Fruit fly (Drosophila melanogaster): ENCODE measurements around the gene Ubi-p5E.

Ubi-p5E gene

DNA sequence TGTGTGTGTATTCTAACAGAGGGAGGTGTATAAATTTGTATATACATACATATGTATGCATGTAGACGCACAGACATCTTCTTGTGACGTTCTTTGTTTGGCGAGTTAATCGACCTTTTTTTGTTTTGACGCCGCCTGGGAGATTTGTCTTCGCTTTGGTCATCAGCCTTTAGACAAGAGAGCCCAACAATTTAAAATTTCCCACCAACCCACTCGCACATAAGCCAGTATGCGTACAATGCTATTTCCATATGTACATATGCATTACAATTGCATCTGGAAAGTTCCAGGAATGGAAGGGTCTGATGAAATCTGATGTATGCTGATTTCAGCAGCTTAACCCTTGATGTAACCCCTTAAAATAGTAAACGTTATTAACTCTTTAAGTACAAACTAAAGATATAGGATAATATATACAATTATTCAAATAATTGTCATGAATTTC, at the start of gene Ubi-p5E:
Gene Ubi-p5E, minus strand, starts transcription at position 19 of the 445 bp plus-strand sequence.
- TF ChIP-seq CTCF (optimal IDR thresholded peaks at IDR 0.05) (no peak), CG8478 (optimal IDR thresholded peaks at IDR 0.05) (no peak)

DNA sequence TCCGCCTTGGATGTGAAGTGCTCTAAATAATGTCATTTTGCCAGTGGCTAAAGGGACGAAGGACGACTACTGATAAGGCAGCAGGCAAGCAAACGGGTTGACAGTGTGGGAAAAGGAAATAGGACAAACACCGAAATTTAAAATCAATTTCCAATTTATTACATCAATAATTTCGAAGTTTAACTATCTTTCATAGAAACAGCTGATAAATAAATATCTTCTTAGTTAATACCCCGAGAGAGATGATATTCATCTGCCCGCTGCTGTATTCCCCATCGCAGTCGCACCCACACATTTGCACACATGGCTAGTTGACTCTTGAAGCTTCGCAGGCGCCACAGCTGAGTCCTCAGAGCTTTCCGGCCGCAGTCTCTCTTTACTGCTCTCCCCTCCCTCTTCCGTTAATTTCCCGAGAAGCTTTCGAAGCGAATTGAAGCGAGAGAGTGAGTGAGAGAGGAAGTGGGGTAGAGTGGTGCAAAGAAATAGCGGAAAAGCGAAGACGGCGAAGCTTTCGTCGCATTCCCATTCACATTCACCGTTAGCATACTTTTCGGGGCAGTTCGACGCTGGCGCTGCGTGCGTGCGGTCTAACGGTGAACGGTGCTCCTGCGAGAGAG, 37.5 kb upstream of the Ubi-p5E start:
- TF ChIP-seq CTCF (optimal IDR thresholded peaks at IDR 0.05) (no peak), CG8478 (optimal IDR thresholded peaks at IDR 0.05) (no peak)

DNA sequence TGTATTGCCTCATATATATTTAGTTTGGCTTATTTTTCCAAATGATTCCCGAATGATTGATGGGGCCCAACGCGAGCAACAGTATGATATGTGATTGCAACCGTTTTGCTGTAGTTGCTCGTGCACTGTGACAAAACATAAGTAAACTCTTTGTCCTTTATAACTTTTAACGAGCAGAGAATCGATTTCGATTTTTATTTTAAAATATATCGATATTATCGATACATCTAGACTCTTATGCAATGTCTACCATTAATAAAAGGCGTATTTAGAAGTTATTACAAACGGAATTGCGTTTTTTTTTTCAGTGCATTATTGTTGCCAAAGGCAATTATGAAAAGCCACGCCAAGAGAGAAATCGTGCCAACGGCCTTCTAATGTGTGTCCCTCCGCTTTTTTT, 36.1 kb upstream of the Ubi-p5E start:
- no peak for TF ChIP-seq CTCF (optimal IDR thresholded peaks at IDR 0.05)
- no peak for TF ChIP-seq CG8478 (optimal IDR thresholded peaks at IDR 0.05)

DNA sequence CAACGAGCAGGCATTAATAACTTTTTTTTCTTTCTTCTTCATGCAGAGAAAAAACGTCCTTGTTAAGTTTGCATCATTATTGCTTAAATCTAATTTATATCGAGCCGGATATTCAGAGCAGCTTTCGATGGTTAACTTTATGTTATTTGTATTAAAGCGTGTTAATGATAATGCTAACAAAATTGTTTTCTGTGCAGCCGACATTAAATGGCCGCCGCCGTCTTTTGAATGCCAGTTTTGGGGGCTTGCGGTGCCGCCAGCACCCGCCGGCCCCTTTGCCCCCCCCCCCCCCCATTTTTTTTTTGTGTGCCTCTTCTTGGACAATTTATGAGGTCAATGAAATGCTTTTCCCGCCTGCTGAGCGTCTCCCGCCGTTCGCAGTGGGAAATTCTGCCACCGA, 32.1 kb upstream of the Ubi-p5E start:
- TF ChIP-seq CTCF (optimal IDR thresholded peaks at IDR 0.05), result no peak

DNA sequence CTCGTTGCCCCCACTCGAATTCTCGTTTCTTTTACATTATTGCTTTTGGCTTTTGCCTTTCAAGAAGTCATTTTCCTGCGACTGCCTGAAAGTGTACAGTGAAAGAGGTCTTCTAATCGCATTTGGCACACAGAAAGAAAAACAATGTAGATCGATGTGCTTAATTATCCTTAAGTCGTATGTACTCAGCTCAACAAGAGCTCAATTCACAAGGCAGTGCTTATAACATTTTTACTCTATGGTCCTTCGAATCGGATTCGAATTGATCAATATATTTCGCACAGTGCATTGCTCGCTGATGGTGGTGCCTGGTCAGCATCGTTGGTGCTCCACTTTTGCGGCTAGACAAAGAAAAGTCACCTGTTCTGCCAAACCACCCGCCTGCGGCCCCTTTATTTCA, 31.0 kb upstream of the Ubi-p5E start:
- TF ChIP-seq CTCF (optimal IDR thresholded peaks at IDR 0.05), result no peak
- TF ChIP-seq CG8478 (optimal IDR thresholded peaks at IDR 0.05), result no peak

DNA sequence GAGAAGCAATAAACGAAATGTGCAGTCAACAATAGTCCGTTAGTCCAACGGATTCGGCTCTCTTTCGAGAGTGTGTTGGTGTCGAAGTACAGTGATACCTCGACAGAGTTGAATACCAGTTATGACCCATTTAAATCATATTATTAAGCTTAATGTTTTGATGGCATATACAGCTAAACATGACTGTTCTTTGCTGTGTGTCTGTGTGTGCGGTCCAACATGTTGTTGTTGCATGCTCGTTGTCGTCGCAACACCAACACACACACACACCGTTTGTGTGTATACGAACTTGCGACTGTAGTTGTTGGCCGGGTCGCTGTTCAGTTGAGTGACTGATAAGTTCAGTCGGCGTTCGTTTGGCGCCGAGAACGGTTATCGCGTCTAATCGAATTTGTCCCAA, 29.4 kb upstream of the Ubi-p5E start, which contains the start of gene CG15894:
Gene CG15894, plus strand, starts transcription at position 361 of the 400 bp plus-strand sequence.
- TF ChIP-seq CTCF (optimal IDR thresholded peaks at IDR 0.05) (no peak), CG8478 (optimal IDR thresholded peaks at IDR 0.05) (no peak)

DNA sequence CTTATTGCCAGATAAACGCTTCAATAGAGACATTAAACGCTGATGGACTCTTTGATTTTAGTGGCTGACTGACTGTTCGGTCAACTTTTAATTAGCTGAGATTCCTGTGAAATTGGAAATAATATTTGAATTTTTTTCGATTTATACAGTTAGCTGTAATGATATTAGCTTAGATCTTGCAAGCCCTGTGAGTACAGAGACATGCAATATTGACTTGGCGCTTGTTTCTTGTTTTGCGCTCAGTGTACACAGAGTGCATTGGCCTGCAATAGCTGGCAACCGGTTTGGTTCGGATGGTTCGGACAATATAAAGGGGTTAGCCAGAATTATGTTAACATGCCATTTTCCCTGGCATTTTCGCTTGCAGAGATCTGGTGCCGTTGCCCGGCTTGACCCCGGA, 25.9 kb upstream of the Ubi-p5E start:
- TF ChIP-seq CTCF (optimal IDR thresholded peaks at IDR 0.05) (no peak), CG8478 (optimal IDR thresholded peaks at IDR 0.05) (no peak)

DNA sequence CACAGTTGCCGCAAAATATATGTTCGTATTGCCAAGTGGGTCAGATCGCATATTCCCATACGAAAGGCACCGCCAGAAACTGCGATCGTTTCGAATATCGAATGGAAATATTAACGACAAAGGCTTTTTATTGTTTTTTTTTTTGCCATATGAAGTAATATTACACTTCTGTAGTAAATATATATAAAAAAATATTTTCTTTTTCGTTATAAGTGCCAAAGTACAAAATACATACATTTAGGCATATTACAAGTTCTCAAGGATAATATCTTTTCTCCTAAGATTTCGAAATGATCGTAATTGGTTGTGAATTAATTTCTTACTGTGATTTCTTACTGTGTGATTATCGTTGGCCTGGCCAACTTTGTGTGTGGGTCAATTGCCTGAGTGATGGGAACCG, 24.8 kb upstream of the Ubi-p5E start:
- no peak for TF ChIP-seq CTCF (optimal IDR thresholded peaks at IDR 0.05)
- TF ChIP-seq CG8478 (optimal IDR thresholded peaks at IDR 0.05), result no peak

DNA sequence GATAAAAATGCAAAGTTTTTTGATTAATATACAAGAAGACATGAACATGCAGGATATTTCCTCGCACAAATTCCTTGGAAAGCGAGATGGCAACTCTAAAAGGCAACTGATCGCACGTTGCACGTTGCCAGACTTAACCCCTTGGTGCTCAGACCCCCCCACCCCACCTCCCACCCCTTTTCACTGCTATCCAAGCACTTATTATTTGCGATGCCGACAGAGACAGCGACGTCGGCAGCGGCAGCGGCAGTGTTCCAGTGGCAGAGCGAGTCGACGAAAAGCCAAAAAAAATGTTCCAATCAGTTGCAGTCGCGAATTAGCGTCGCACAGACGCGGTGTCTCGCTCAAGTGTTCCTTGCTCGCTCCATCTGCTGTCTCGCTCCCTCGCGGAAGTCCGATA, 24.2 kb upstream of the Ubi-p5E start, which contains the start of gene CG3823:
Gene CG3823, plus strand, starts transcription at position 301 of the 400 bp plus-strand sequence.
- TF ChIP-seq CTCF (optimal IDR thresholded peaks at IDR 0.05), result no peak
- no peak for TF ChIP-seq CG8478 (optimal IDR thresholded peaks at IDR 0.05)

DNA sequence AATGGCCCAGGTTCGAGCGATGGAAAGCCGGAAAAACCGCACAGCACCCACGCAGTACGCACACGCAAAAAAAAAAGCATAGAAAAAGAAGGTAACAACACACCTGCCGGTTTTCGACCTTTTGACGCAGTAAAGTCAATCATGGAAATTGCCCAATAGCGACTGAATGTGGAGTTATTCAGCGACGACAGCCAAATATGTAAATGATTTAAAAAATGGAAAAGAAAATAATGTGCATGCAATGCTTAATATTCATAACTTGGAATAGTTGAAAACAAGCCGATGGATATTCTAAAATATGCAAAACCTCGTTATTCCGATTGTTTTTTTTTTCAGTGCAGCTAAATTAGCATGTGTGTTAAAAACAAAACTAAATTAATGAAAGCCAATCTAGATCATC, 23.7 kb upstream of the Ubi-p5E start:
- no peak for TF ChIP-seq CG8478 (optimal IDR thresholded peaks at IDR 0.05)
- TF ChIP-seq CTCF (optimal IDR thresholded peaks at IDR 0.05), result no peak

DNA sequence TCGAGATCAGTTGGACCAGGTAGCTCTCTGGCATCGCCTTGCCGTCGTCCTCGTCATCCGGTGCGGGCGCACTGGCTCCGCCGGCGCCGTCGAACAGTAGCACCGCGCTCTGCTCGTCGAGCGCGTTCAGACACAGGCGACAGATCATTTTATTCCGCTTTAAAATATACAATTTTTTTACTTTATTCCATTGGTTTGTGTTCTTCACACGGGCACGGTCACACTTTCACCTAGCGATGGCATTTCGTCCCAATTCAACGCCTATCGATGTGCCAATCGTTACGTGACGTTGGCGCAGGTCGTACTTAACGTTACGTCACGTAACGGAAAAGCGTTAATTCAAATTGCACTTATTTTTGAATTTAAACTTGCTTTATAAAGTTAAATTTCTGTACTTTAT, 21.6 kb upstream of the Ubi-p5E start, which contains the start of gene CG12219:
Gene CG12219, minus strand, starts transcription at position 234 of the 400 bp plus-strand sequence.
- no peak for TF ChIP-seq CTCF (optimal IDR thresholded peaks at IDR 0.05)
- TF ChIP-seq CG8478 (optimal IDR thresholded peaks at IDR 0.05), result no peak

DNA sequence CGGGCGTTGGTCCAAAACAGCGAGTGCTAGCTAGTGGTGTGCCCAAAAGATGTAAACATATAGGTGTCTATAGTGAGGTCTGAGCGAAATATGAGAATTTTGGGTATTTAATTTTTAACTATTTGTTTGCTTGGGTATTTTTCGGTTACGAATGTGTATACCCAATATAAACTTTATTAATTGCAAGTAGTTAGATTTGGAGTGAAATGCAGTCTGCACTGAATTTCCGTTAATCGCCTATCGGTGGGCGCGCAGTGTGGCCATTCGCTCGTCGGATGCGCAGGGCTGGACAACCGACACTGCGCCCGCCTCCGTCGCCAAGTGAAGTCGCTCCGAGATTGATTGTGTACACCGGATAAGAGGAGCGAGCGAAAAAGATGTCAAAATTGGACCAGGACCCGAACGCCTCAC, 15.7 kb upstream of the Ubi-p5E start, which contains the start of the genes CG15891 and CG3815:
Gene CG15891, minus strand, starts transcription at position 217 of the 411 bp plus-strand sequence.
Gene CG3815, plus strand, starts transcription at position 261 of the 411 bp plus-strand sequence.
- no peak for TF ChIP-seq CG8478 (optimal IDR thresholded peaks at IDR 0.05)
- TF ChIP-seq CTCF (optimal IDR thresholded peaks at IDR 0.05), result no peak

DNA sequence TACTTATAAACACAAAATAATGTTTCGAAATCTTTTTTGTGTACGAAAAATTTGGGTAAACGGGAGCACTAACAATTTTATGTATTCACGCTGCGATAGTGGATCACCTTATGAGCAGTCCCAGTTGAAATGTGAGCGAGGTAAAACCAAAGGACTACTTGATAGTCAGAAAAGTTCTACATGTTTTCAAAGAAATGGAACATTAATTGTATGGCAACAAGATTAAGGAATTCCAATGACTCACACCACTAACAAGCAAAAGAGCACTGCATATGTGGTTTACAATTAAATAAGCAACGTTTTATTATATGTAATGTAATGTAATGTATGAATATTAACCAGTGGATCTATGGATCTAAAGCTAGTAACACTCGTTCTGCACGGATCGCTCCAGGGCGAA, 14.8 kb upstream of the Ubi-p5E start, which contains the start of gene CG15892:
Gene CG15892, minus strand, starts transcription at position 101 of the 400 bp plus-strand sequence.
- no peak for TF ChIP-seq CTCF (optimal IDR thresholded peaks at IDR 0.05)
- TF ChIP-seq CG8478 (optimal IDR thresholded peaks at IDR 0.05), result no peak

DNA sequence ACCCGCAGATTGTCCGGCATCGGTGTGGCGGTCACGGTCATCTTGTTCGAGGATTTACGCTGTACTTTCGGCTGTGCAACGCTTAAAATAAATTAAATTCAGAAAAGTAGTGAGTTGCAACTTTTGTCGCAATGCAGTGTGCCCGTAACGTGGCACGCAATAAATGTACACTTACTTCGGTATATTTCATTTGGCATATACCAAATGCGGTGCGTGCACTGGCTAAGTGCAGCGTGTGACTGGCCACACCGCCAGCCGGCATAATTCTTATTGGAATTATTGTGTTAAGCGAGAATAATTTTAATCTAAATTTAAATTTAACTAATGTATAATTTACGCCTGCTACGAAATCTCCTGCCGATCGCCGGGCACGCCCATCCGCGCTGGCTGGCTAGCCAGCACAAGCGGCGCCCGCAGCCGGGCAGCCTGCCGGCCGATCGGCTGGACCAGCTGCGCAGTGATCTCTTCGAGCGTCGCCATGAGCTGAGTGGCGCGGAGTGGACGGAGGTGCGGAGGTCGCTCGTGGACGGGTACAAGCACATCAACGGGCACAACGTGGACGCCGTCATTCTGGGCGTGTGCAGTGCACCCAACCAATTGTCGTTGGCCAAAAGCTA, 11.7 kb upstream of the Ubi-p5E start, which contains the start of the genes Rpt4 and mldr:
Gene Rpt4, minus strand, starts transcription at position 163 of the 617 bp plus-strand sequence.
Gene mldr, plus strand, starts transcription at position 221 of the 617 bp plus-strand sequence.
- TF ChIP-seq CTCF (optimal IDR thresholded peaks at IDR 0.05) (peak in 1 of 2 experiments; percentile 25), CG8478 (optimal IDR thresholded peaks at IDR 0.05) (no peak)

DNA sequence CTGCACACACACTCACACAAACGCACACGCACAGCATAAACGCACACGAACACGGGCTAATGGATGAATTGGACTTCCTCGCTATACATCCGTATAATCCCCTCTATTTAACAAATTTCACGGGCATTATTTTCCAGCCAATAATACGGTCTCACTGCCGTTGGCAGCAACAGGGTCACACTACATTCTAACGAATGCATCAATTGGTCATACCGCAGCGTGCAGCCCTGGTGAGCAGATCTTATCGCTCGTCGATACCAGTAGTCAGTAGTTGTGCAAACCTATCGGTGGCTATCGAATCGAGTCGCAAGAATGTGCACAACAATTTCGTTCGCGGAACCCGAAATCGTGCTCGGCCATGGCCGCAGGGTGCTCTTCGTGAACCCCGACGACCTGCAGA, 8.4 kb upstream of the Ubi-p5E start, which contains the start of the genes Top3beta and wuho:
Gene Top3beta, minus strand, starts transcription at position 149 of the 400 bp plus-strand sequence.
Gene wuho, plus strand, starts transcription at position 259 of the 400 bp plus-strand sequence.
- peak; percentile 46 to 48 for TF ChIP-seq CTCF (optimal IDR thresholded peaks at IDR 0.05)
- no peak for TF ChIP-seq CG8478 (optimal IDR thresholded peaks at IDR 0.05)

DNA sequence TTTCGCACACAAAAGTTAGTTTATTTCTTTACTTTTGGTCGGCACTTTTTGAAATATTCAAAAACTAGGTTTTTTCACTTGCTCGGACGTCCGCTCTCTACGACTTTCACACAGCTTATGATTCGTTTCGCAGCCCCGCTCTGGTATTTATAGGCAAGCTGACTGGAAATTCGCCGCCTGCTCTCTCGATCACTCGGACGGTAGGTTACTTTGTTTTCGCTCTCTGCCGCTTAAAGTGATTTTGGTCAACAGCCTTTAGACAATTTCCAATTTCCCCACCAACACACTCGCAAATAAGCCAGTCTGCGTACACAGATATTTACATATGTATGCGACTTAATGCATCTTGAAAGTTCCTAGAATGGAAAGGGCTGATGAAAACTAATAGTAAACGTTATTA, 4.0 kb upstream of the Ubi-p5E start, which contains the start of gene CG11700:
Gene CG11700, minus strand, starts transcription at position 106 of the 400 bp plus-strand sequence.
- no peak for TF ChIP-seq CG8478 (optimal IDR thresholded peaks at IDR 0.05)
- TF ChIP-seq CTCF (optimal IDR thresholded peaks at IDR 0.05), result no peak

Measured in S2 (cell line).